Worm (Caenorhabditis elegans) whole organism, L4 larva: ENCODE results near the gene C50E3.9.

Experiments
- D1046.2 ChIP-seq: fragments of 200-800 bp; sonication (Bioruptor generic); IDR thresholded peaks from 2 replicates; pipeline ENCODE4 v1.3.6; 2022; ENCODE audit warnings: missing genetic modification characterization, missing compliant biosample characterization
- F26F4.8 ChIP-seq: fragments of 200-800 bp; sonication (Bioruptor generic); conservative IDR thresholded peaks from 2 replicates; pipeline ENCODE4 v1.3.6; 2022; ENCODE audit warnings: missing genetic modification characterization, missing compliant biosample characterization
- R02D3.7 ChIP-seq: fragments of 150-350 bp; sonication (generic microtip); optimal IDR thresholded peaks from 3 replicates; lab custom pipeline; 2014; ENCODE audit warnings: missing biosample characterization, missing genetic modification characterization
- T20F7.1 ChIP-seq: fragments of 200-800 bp; sonication (Bioruptor generic); optimal IDR thresholded peaks from 2 replicates; lab custom pipeline; 2018; ENCODE audit warnings: mild to moderate bottlenecking, missing genetic modification characterization, missing compliant biosample characterization
- T26A8.4 ChIP-seq: fragments of 200-800 bp; sonication (Bioruptor generic); IDR thresholded peaks from 2 replicates; pipeline ENCODE4 v1.3.6; 2022; ENCODE audit warnings: missing genetic modification characterization, missing compliant biosample characterization
- Y48G9A.11 ChIP-seq: fragments of 200-800 bp; sonication (Bioruptor generic); IDR thresholded peaks from 2 replicates; pipeline ENCODE4 v1.3.6; 2022; ENCODE audit warnings: missing genetic modification reagents, missing genetic modification characterization, missing compliant biosample characterization
- Y75B8A.6 ChIP-seq: fragments of 200-800 bp; sonication (Bioruptor generic); IDR thresholded peaks from 2 replicates; pipeline ENCODE4 v1.3.6; 2022; ENCODE audit warnings: missing genetic modification reagents, missing genetic modification characterization, missing compliant biosample characterization
- ZK337.2 ChIP-seq: fragments of 200-800 bp; sonication (Bioruptor generic); IDR thresholded peaks from 2 replicates; pipeline ENCODE4 v1.3.6; 2022; ENCODE audit warnings: missing genetic modification reagents, missing genetic modification characterization, missing compliant biosample characterization
- ama-1 ChIP-seq: fragments of 150-350 bp; optimal IDR thresholded peaks from 2 replicates; lab custom pipeline; 2014; ENCODE audit warnings: inconsistent platforms, mixed read lengths
- ceh-82 ChIP-seq: sonication (generic microtip); optimal IDR thresholded peaks from 2 replicates; lab custom pipeline; 2017; ENCODE audit warnings: missing biosample characterization, missing genetic modification characterization
- cey-2 ChIP-seq: sonication (generic microtip); optimal IDR thresholded peaks from 3 replicates; lab custom pipeline; 2017; ENCODE audit warnings: missing genetic modification characterization, mild to moderate bottlenecking, missing compliant biosample characterization, antibody characterized with exemption, borderline replicate concordance; ENCODE audit not compliant: insufficient read depth
- daf-12 ChIP-seq: fragments of 150-350 bp; optimal IDR thresholded peaks from 2 replicates; lab custom pipeline; 2014; ENCODE audit warnings: missing biosample characterization, missing genetic modification reagents, missing genetic modification characterization
- dmd-8 ChIP-seq: fragments of 200-800 bp; sonication (Bioruptor generic); IDR thresholded peaks from 2 replicates; pipeline ENCODE4 v1.3.6; 2022; ENCODE audit warnings: missing genetic modification characterization, missing compliant biosample characterization
- dpl-1 ChIP-seq: fragments of 150-350 bp; optimal IDR thresholded peaks from 2 replicates; lab custom pipeline; 2014; ENCODE audit warnings: missing biosample characterization, missing genetic modification reagents, missing genetic modification characterization
- dve-1 ChIP-seq: sonication (generic microtip); optimal IDR thresholded peaks from 2 replicates; lab custom pipeline; 2017; ENCODE audit warnings: antibody characterized with exemption, mild to moderate bottlenecking, missing genetic modification characterization, missing compliant biosample characterization; ENCODE audit not compliant: insufficient read depth
- fkh-10 ChIP-seq: fragments of 150-350 bp; optimal IDR thresholded peaks from 2 replicates; lab custom pipeline; 2014; ENCODE audit warnings: missing biosample characterization, missing genetic modification reagents, missing genetic modification characterization
- gei-8 ChIP-seq: fragments of 200-800 bp; sonication (Bioruptor generic); optimal IDR thresholded peaks from 2 replicates; lab custom pipeline; 2018; ENCODE audit warnings: mild to moderate bottlenecking, missing genetic modification characterization, missing compliant biosample characterization
- hmg-1.1 ChIP-seq: fragments of 200-800 bp; sonication (Bioruptor generic); IDR thresholded peaks from 2 replicates; pipeline ENCODE4 v1.3.6; 2022; ENCODE audit warnings: missing genetic modification reagents, missing genetic modification characterization, missing compliant biosample characterization
- lim-7 ChIP-seq: fragments of 200-800 bp; sonication (Bioruptor generic); IDR thresholded peaks from 2 replicates; pipeline ENCODE4 v1.3.6; 2022; ENCODE audit warnings: missing genetic modification characterization, missing compliant biosample characterization
- lin-15B ChIP-seq: fragments of 150-350 bp; sonication (generic microtip); optimal IDR thresholded peaks from 3 replicates; lab custom pipeline; 2014; ENCODE audit warnings: missing biosample characterization, missing genetic modification characterization
- madf-9 ChIP-seq: fragments of 200-800 bp; sonication (Bioruptor generic); conservative IDR thresholded peaks from 2 replicates; pipeline ENCODE4 v1.3.6; 2022; ENCODE audit warnings: missing genetic modification reagents, missing genetic modification characterization, missing compliant biosample characterization
- mdt-29 ChIP-seq: fragments of 200-800 bp; sonication (Bioruptor generic); IDR thresholded peaks from 2 replicates; pipeline ENCODE4 v1.3.6; 2022; ENCODE audit warnings: missing genetic modification reagents, missing genetic modification characterization, missing compliant biosample characterization
- mes-2 ChIP-seq: sonication (generic microtip); optimal IDR thresholded peaks from 2 replicates; lab custom pipeline; 2016; ENCODE audit warnings: missing genotype, mild to moderate bottlenecking, missing genetic modification characterization, missing compliant biosample characterization; ENCODE audit not compliant: poor library complexity, severe bottlenecking
- nhr-10 ChIP-seq: fragments of 150-350 bp; optimal IDR thresholded peaks from 2 replicates; lab custom pipeline; 2014; ENCODE audit warnings: missing biosample characterization, missing genetic modification characterization
- nhr-11 ChIP-seq: fragments of 150-350 bp; optimal IDR thresholded peaks from 2 replicates; lab custom pipeline; 2014; ENCODE audit warnings: missing biosample characterization, missing genetic modification characterization
- nhr-111 ChIP-seq: fragments of 200-800 bp; sonication (Bioruptor generic); optimal IDR thresholded peaks from 2 replicates; lab custom pipeline; 2018; ENCODE audit warnings: mild to moderate bottlenecking, missing genetic modification characterization, missing compliant biosample characterization
- nhr-28 ChIP-seq: fragments of 150-350 bp; optimal IDR thresholded peaks from 2 replicates; lab custom pipeline; 2014; ENCODE audit warnings: missing biosample characterization, missing genetic modification characterization
- nhr-41 ChIP-seq: fragments of 200-800 bp; sonication (Bioruptor generic); IDR thresholded peaks from 2 replicates; pipeline ENCODE4 v1.3.6; 2022; ENCODE audit warnings: missing genetic modification reagents, missing genetic modification characterization, missing compliant biosample characterization
- nhr-48 ChIP-seq: sonication (generic microtip); optimal IDR thresholded peaks from 2 replicates; lab custom pipeline; 2016; ENCODE audit warnings: mild to moderate bottlenecking, missing genetic modification characterization, missing compliant biosample characterization
- pha-4 ChIP-seq, 2 experiments: fragments of 150-350 bp in 1 of 2; fragments of 200-800 bp in 1 of 2; sonication (Bioruptor generic) in 1 of 2; IDR thresholded peaks in 1 of 2; optimal IDR thresholded peaks in 1 of 2; 2 replicates each; pipeline versions ENCODE4 v1.3.6 to Lab custom; 2014 to 2022; ENCODE audit warnings: missing genetic modification characterization in 2 of 2, missing genetic modification reagents in 2 of 2, missing biosample characterization in 1 of 2, missing compliant biosample characterization in 1 of 2
- php-3 ChIP-seq: fragments of 200-800 bp; sonication (Bioruptor generic); IDR thresholded peaks from 2 replicates; pipeline ENCODE4 v1.3.6; 2022; ENCODE audit warnings: missing genetic modification reagents, missing genetic modification characterization, missing compliant biosample characterization
- pqm-1 ChIP-seq: sonication (generic microtip); optimal IDR thresholded peaks from 2 replicates; lab custom pipeline; 2017; ENCODE audit warnings: missing biosample characterization, missing genetic modification characterization
- saeg-2 ChIP-seq: fragments of 200-800 bp; sonication (Bioruptor generic); IDR thresholded peaks from 2 replicates; pipeline ENCODE4 v1.3.6; 2022; ENCODE audit warnings: missing genetic modification reagents, missing genetic modification characterization, missing compliant biosample characterization
- skn-1 ChIP-seq: fragments of 150-350 bp; optimal IDR thresholded peaks from 2 replicates; lab custom pipeline; 2014; ENCODE audit warnings: missing biosample characterization, missing genetic modification characterization
- snpc-4 ChIP-seq: fragments of 150-350 bp; optimal IDR thresholded peaks from 2 replicates; lab custom pipeline; 2014; ENCODE audit warnings: missing biosample characterization, missing genetic modification characterization
- tra-1 ChIP-seq: fragments of 200-800 bp; sonication (Bioruptor generic); IDR thresholded peaks from 2 replicates; pipeline ENCODE4 v1.3.6; 2022; ENCODE audit warnings: missing genetic modification reagents, missing genetic modification characterization, missing compliant biosample characterization
- unc-130 ChIP-seq: sonication (generic microtip); optimal IDR thresholded peaks from 2 replicates; lab custom pipeline; 2016; ENCODE audit warnings: missing genetic modification reagents, missing genetic modification characterization, missing compliant biosample characterization
- unc-62 ChIP-seq, 3 experiments: fragments of 150-350 bp in 1 of 3; sonication (generic microtip); optimal IDR thresholded peaks in 2 of 3; peaks in 1 of 3; 1 replicate in 1 of 3; 2 replicates in 2 of 3; lab custom pipeline; 2014 to 2017; ENCODE audit warnings: missing biosample characterization in 3 of 3, missing genetic modification characterization in 3 of 3, missing genetic modification reagents in 3 of 3, missing genotype in 1 of 3
- zip-2 ChIP-seq: fragments of 150-350 bp; optimal IDR thresholded peaks from 2 replicates; lab custom pipeline; 2014; ENCODE audit warnings: missing biosample characterization, missing genetic modification characterization
- ztf-11 ChIP-seq: fragments of 150-350 bp; optimal IDR thresholded peaks from 2 replicates; lab custom pipeline; 2014; ENCODE audit warnings: missing biosample characterization, missing genetic modification characterization
- ztf-7 ChIP-seq: fragments of 150-350 bp; optimal IDR thresholded peaks from 2 replicates; lab custom pipeline; 2014; ENCODE audit warnings: missing biosample characterization, missing genetic modification characterization

C50E3.9 gene

DNA sequence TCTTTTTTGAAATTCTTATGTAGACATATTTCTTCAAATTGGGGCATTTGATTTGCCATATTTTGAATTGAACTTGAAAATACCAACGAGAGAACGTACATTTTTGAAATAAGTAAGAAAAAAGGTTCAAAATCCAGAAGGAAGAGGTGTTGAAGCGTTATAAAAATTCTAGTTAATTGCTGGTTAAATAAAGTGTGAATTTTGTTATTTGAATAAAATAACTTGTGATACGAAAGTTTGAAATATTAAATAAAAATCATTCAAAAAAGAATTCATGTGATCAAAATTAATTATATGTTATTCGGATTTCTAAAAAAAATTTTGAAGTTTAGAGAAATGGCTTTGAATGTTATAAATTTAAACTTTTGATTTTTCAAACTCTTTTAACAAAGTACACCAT lies at the start of gene C50E3.9:
Gene C50E3.9 (minus strand): TSS at position 101 of the 400 bp plus-strand sequence.
- TF ChIP-seq nhr-111 (GFP tag; lab: Kevin White, UChicago), result no peak
- no peak for TF ChIP-seq Y75B8A.6 (GFP tag; lab: Robert Waterston, UW)
- TF ChIP-seq F26F4.8 (GFP tag; lab: Robert Waterston, UW), result no peak
- no peak for TF ChIP-seq nhr-41 (GFP tag; lab: Robert Waterston, UW)
- TF ChIP-seq mdt-29 (GFP tag; lab: Robert Waterston, UW), result no peak
- TF ChIP-seq lin-15B (tag; lab: Kevin White, UChicago), result no peak
- TF ChIP-seq T26A8.4 (GFP tag; lab: Robert Waterston, UW), result no peak
- no peak for TF ChIP-seq cey-2 (tag; lab: Kevin White, UChicago)
- TF ChIP-seq saeg-2 (GFP tag; lab: Robert Waterston, UW), result no peak
- TF ChIP-seq dmd-8 (GFP tag; lab: Robert Waterston, UW), result no peak
- TF ChIP-seq pqm-1 (tag; lab: Kevin White, UChicago), result no peak
- no peak for TF ChIP-seq daf-12 (tag; lab: Kevin White, UChicago)

DNA sequence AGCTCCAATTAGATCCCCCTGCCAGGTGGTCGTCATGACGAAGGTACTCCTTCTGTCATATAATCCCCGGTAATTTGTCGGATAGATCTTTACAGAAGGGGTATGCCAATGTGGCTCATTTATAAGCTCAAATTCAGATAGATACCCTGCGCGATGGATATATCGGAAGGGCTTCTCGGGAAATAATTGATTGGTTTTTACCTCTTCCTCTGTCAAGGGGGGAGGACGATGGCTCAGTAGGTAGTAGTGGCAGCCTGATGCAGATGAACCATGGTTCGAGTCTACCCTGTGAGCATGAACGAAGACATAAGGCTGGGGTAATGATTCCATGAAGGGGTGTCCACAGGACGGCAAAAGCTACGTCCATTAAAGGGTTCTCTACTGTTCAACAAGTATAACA lies 47.1 kb upstream of the C50E3.9 start:
- TF ChIP-seq skn-1 (no peak), lim-7 (GFP tag; lab: Robert Waterston, UW) (no peak), unc-62 (GFP tag; optimal IDR thresholded peaks at IDR 0.05 in 1 of 2; lab: Kevin White, UChicago) (no peak), unc-62 (tag; optimal IDR thresholded peaks at IDR 0.05; lab: Kevin White, UChicago) (no peak), ztf-7 (tag; lab: Kevin White, UChicago) (no peak), ZK337.2 (GFP tag; lab: Robert Waterston, UW) (no peak), nhr-48 (tag; lab: Kevin White, UChicago) (no peak), ceh-82 (no peak), php-3 (GFP tag; lab: Robert Waterston, UW) (no peak), snpc-4 (tag; lab: Kevin White, UChicago) (no peak), madf-9 (GFP tag; lab: Robert Waterston, UW) (no peak), unc-130 (GFP tag; lab: Kevin White, UChicago) (no peak), gei-8 (GFP tag; lab: Kevin White, UChicago) (no peak), dpl-1 (GFP tag; lab: Kevin White, UChicago) (no peak), nhr-11 (tag; lab: Kevin White, UChicago) (no peak), dve-1 (tag; lab: Kevin White, UChicago) (no peak), pha-4 (GFP tag; IDR thresholded peaks at IDR 0.05; lab: Robert Waterston, UW) (no peak), pha-4 (tag; optimal IDR thresholded peaks at IDR 0.05; lab: Kevin White, UChicago) (no peak), mes-2 (tag; lab: Kevin White, UChicago) (no peak), R02D3.7 (tag; lab: Kevin White, UChicago) (no peak), nhr-28 (tag; lab: Kevin White, UChicago) (no peak), zip-2 (tag; lab: Kevin White, UChicago) (no peak)

DNA sequence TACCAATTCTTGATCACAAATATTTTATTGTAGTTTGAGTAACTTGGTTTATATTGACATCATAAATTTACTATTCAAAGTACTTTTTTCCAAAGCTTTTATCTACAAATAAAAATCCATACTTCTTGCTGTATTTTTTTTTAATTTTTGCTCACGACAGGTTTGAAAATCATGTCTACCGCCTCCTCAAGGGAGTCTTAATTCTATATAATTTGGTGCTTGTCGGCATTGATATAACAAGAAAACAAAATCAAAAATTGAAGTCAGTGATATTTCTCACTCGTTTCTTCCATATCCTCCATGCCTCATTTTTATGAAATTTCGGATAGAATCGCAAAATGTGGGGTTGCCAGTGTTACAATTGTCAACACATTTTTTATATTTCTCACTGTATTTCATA lies 45.4 kb upstream of the C50E3.9 start, which contains the start of gene str-47:
Gene str-47 (plus strand): TSS at position 301 of the 400 bp plus-strand sequence.
- TF ChIP-seq skn-1 (no peak), nhr-10 (no peak), D1046.2 (no peak), tra-1 (no peak), T20F7.1 (no peak), Y48G9A.11 (GFP tag; lab: Robert Waterston, UW) (no peak), fkh-10 (no peak), hmg-1.1 (GFP tag; lab: Robert Waterston, UW) (no peak), ztf-11 (no peak), ama-1 (lab: Kevin White, UChicago) (no peak)
